Fruit fly (Drosophila melanogaster): ENCODE data around the gene LpR1.

Gene LpR1

DNA sequence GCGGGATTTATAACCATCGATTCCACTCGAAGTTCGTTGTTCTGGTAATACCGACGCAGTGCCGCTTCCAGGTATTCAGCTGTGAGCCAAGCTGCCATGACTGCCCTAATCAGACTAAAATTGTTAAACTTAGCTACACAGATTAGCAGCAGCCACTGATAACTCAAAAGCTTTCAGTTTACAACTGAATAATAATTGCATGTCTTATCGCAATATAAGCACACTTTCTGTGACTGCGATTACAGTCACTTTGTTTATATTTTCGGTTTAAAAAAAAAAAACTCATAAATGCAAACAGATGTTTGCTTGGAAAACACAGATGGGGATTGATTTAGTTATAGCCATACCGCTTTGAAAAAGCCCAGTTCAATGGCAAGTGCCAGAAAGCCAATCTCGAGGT is 26.4 kb upstream of the LpR1 start, which contains the start of gene CG31380:
TSS of gene CG31380 (minus strand) at position 101 of the 400 bp plus-strand sequence.
- TF ChIP-seq CG16779 (tag; optimal IDR thresholded peaks at IDR 0.05) = no peak
- TF ChIP-seq topi (GFP tag; optimal IDR thresholded peaks at IDR 0.05) = no peak
- no peak for TF ChIP-seq lz (GFP tag; optimal IDR thresholded peaks at IDR 0.05)
- no peak for TF ChIP-seq CG11902 (GFP tag; optimal IDR thresholded peaks at IDR 0.05)
- TF ChIP-seq CG8319 (GFP tag; optimal IDR thresholded peaks at IDR 0.05) = no peak
- no peak for TF ChIP-seq Hr39 (GFP tag; optimal IDR thresholded peaks at IDR 0.05)
- TF ChIP-seq OdsH (GFP tag; optimal IDR thresholded peaks at IDR 0.05) = no peak
- TF ChIP-seq pdm3 (GFP tag; optimal IDR thresholded peaks at IDR 0.05) = no peak
- TF ChIP-seq CG1621 (tag; optimal IDR thresholded peaks at IDR 0.05) = no peak
- no peak for TF ChIP-seq fkh (GFP tag; optimal IDR thresholded peaks at IDR 0.05)
- no peak for TF ChIP-seq Hr38 (GFP tag; optimal IDR thresholded peaks at IDR 0.05)
- TF ChIP-seq Ets96B (tag; optimal IDR thresholded peaks at IDR 0.05) = no peak
- no peak for TF ChIP-seq CG6163 (GFP tag; IDR thresholded peaks at IDR 0.05)

DNA sequence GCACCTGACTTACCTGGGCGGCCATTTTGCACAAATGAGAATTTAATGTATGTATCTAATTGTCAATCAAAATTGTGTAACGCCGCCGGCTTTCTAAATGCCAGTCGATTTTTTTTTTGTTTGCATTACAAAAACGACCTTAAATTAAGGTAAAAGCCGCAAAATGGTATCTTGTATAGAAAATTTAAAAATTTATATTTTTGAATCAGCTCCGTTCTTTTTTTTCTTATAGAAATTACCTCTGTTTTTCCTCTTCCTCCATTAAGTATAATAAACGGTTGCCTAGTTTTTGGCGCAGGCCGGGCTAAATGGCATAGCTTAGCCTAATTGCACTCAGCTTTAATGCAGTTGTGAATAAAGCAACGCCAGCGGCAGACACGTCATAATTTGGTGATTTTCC is 24.3 kb upstream of the LpR1 start, which contains the start of gene CG4960:
TSS of gene CG4960 (minus strand) at position 101 of the 400 bp plus-strand sequence.
- TF ChIP-seq Ets21C (GFP tag; optimal IDR thresholded peaks at IDR 0.05) = no peak
- no peak for TF ChIP-seq Lpt (GFP tag; optimal IDR thresholded peaks at IDR 0.05)
- TF ChIP-seq net (GFP tag; optimal IDR thresholded peaks at IDR 0.05) = no peak
- no peak for TF ChIP-seq CG7368 (GFP tag; optimal IDR thresholded peaks at IDR 0.05)
- TF ChIP-seq CG34406 (GFP tag; optimal IDR thresholded peaks at IDR 0.05) = no peak
- TF ChIP-seq Sox15 (GFP tag; optimal IDR thresholded peaks at IDR 0.05) = no peak
- no peak for TF ChIP-seq Sox14 (GFP tag; optimal IDR thresholded peaks at IDR 0.05)
- no peak for TF ChIP-seq Met (GFP tag; optimal IDR thresholded peaks at IDR 0.05)
- TF ChIP-seq CG6808 (GFP tag; optimal IDR thresholded peaks at IDR 0.05) = no peak
- no peak for TF ChIP-seq CG1621 (tag; optimal IDR thresholded peaks at IDR 0.05)
- TF ChIP-seq CG3032 (tag; optimal IDR thresholded peaks at IDR 0.05) = no peak

dm6 chr3R:25782855-25783424 is 20.0 kb upstream of the LpR1 start:
- TF ChIP-seq dac (GFP tag; optimal IDR thresholded peaks at IDR 0.05) = no peak
- TF ChIP-seq Blimp-1 (GFP tag; optimal IDR thresholded peaks at IDR 0.05) = no peak

DNA sequence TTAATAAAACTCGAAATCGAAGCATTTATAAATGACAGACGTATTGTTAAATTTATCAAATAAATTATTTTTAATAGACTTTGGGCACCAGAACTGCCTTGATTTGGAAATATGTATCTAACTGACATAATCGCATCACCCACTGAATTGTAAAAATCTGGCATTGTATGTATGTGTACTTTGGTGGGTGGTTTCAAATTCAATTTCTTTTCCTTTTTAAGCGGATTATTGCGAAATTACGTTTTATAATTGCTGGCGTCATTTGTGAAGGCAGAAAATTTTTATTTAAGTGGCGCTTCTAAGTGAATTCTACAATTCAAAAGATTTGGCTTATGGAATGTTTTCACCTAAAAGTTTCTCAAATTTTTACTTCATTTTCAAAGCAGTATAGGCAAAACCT is 15.3 kb upstream of the LpR1 start, which contains the start of gene CG4956:
TSS of gene CG4956 (minus strand) at position 101 of the 400 bp plus-strand sequence.
- no peak for TF ChIP-seq Hr38 (GFP tag; optimal IDR thresholded peaks at IDR 0.05)
- no peak for TF ChIP-seq CG3032 (tag; optimal IDR thresholded peaks at IDR 0.05)
- TF ChIP-seq Ets21C (GFP tag; optimal IDR thresholded peaks at IDR 0.05) = no peak
- TF ChIP-seq Sox15 (GFP tag; optimal IDR thresholded peaks at IDR 0.05) = no peak
- no peak for TF ChIP-seq CG15336 (GFP tag; IDR thresholded peaks at IDR 0.05)
- TF ChIP-seq CG8319 (GFP tag; optimal IDR thresholded peaks at IDR 0.05) = no peak
- no peak for TF ChIP-seq Gug (GFP tag; IDR thresholded peaks at IDR 0.05)

- TF ChIP-seq CG32006 (GFP tag; optimal IDR thresholded peaks at IDR 0.05) (no peak), Blimp-1 (GFP tag; optimal IDR thresholded peaks at IDR 0.05) (no peak), Hr39 (GFP tag; optimal IDR thresholded peaks at IDR 0.05) (no peak)
Observed at dm6 chr3R:25777098-25777497, 14.2 kb upstream of the LpR1 start, which contains the start of gene CG17195. TSS of gene CG17195 (minus strand) at chr3R:25777198.

dm6 chr3R:25776137-25776536 is 13.2 kb upstream of the LpR1 start, which contains the start of gene CG17196:
TSS of gene CG17196 (minus strand) at chr3R:25776237.
- TF ChIP-seq CG10631 (GFP tag; optimal IDR thresholded peaks at IDR 0.05) (no peak), CG3919 (GFP tag; optimal IDR thresholded peaks at IDR 0.05) (no peak), achi (GFP tag; optimal IDR thresholded peaks at IDR 0.05) (no peak), CG4318 (GFP tag; optimal IDR thresholded peaks at IDR 0.05) (no peak), CG6854 (GFP tag; optimal IDR thresholded peaks at IDR 0.05) (no peak), Eip75B (GFP tag; optimal IDR thresholded peaks at IDR 0.05) (no peak), Hr4 (GFP tag; optimal IDR thresholded peaks at IDR 0.05) (no peak), Smox (GFP tag; optimal IDR thresholded peaks at IDR 0.05) (no peak), CG11762 (GFP tag; optimal IDR thresholded peaks at IDR 0.05; ENCODE audit: insufficient read depth) (no peak)

Measured in whole organism, prepupa.